Worm (Caenorhabditis elegans) whole organism, mixed stage, embryonic: Measurements from ENCODE around the gene ZC374.2.

Source experiments
- nhr-12 ChIP-seq: fragments of 150-350 bp; optimal IDR thresholded peaks from 2 replicates; lab custom pipeline; 2014; ENCODE audit warnings: missing biosample characterization, missing genetic modification characterization
- nhr-237 ChIP-seq: fragments of 150-350 bp; optimal IDR thresholded peaks from 2 replicates; lab custom pipeline; 2014; ENCODE audit warnings: missing biosample characterization, missing genetic modification characterization
- tbx-8 ChIP-seq: fragments of 200-800 bp; sonication (Bioruptor generic); optimal IDR thresholded peaks from 2 replicates; lab custom pipeline; 2018; ENCODE audit warnings: mild to moderate bottlenecking, missing genetic modification characterization, moderate library complexity, missing compliant biosample characterization
- unc-62 ChIP-seq: fragments of 150-350 bp; optimal IDR thresholded peaks from 2 replicates; lab custom pipeline; 2014; ENCODE audit warnings: missing biosample characterization, missing genetic modification reagents, missing genetic modification characterization
- ztf-11 ChIP-seq: fragments of 150-350 bp; optimal IDR thresholded peaks from 2 replicates; lab custom pipeline; 2014; ENCODE audit warnings: missing biosample characterization, missing genetic modification characterization

DNA sequence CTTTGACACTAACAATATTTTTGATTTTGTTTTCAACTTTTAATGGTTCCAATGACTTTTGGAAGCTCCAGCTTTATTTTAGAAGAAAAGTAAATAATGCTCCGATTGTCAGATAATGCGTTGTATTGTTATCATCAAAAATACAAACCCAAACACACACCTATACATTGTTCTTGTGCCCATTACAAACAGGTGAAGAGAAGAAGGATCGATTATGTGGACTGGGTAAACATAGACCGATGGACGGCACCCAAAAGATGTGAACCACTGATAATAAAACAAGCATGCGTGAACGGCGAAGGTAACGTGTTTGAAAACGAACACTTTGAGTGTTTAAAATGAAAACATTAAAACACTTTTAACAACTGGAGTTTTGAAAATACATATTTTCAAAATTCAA lies 60.1 kb downstream of the ZC374.2 start:
- TF ChIP-seq nhr-12 (tag; lab: Kevin White, UChicago) (no peak), ztf-11 (tag; lab: Kevin White, UChicago) (no peak), nhr-237 (tag; lab: Kevin White, UChicago) (no peak), tbx-8 (GFP tag; lab: Kevin White, UChicago) (no peak), unc-62 (GFP tag; lab: Kevin White, UChicago) (no peak)
